Worm (Caenorhabditis elegans): Measurements from ENCODE around the gene srh-229.
"Not testable (repeated sequence)": the region's sequence is repeated elsewhere in the genome, so short reads cannot be mapped to it uniquely, and the experiment has no call there.

Gene srh-229

DNA sequence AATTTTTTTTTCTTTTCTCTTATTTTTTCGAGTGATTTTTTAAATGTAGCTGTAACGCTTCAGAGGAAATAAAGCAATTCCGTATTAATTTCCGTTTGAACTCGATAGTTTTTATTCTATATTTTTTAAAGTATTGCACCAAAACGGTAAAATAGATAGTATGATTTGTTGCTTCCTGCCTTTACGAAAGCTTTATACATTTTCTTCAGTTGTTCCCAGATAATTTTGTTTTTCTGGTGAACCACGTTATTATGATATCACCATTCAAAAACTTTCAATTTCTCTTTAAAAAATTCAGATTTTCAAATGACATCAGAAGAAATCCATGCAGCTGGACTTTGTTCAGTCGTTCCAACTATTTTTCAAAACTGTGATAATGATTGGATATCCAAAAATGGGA, 10.8 kb upstream of the srh-229 start, which contains the start of gene srb-18:
Gene srb-18 (plus strand): TSS at position 301 of the 400 bp plus-strand sequence.
- no peak for TF ChIP-seq T22C8.4 (GFP tag; IDR thresholded peaks at IDR 0.05)
- TF ChIP-seq cog-1 (tag; optimal IDR thresholded peaks at IDR 0.05): no peak
- no peak for TF ChIP-seq ztf-23 (GFP tag; IDR thresholded peaks at IDR 0.05)
- no peak for TF ChIP-seq klf-2 (GFP tag; conservative IDR thresholded peaks at IDR 0.05)
- TF ChIP-seq flt-1 (GFP tag; IDR thresholded peaks at IDR 0.05): no peak
- TF ChIP-seq tab-1 (GFP tag; IDR thresholded peaks at IDR 0.05): no peak
- no peak for TF ChIP-seq ref-1 (GFP tag; conservative IDR thresholded peaks at IDR 0.05)
- no peak for TF ChIP-seq ztf-29 (GFP tag; IDR thresholded peaks at IDR 0.05)
- no peak for TF ChIP-seq med-1 (GFP tag; optimal IDR thresholded peaks at IDR 0.05; ENCODE audit: insufficient read depth)

DNA sequence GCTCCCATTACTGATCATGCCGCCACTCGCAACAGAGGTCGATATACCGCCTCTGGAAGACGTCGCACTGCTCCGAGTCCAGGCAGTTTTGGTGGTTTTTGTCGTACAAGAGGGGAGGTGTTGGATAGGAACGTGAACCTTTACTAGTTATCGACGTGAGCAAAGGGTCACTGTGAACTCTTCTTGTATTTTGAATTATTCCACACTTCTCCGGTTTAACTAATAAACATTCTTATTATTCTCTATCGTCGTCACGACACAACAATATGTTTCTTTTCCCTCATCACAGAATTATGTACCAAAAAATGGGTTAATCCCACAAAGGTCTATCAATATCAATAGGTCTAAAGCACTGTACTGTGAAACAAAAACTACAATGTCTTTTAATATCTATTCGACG, 7.3 kb upstream of the srh-229 start, which contains the start of gene nhr-171:
Gene nhr-171 (plus strand): TSS at position 301 of the 400 bp plus-strand sequence.
- not testable (repeated sequence) for TF ChIP-seq ref-1 (GFP tag; conservative IDR thresholded peaks at IDR 0.05); ztf-29 (GFP tag; IDR thresholded peaks at IDR 0.05); flt-1 (GFP tag; IDR thresholded peaks at IDR 0.05)

DNA sequence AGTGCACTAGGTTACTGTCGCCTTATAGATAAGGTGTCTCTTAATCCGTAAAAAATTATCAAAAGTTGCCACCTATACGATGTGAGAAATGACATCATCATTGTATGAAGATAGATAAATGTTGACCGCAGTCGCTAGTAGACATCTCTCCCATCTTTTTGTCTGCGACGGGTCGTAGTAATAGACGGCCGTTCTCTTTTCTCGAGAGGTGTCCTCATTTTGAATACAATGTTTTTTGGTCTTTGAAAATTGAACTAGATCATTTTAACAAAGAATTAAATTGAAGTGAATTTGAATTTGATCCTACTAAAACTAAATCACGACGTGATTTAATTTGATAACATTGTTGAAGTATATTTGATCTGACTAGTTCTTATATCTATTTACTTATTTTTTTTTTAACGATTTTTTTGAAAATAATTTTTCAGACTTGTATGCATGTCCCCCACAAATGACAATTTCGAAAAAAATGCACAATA, 4.4 kb upstream of the srh-229 start, which contains the start of the genes str-31 and nhr-172:
Gene str-31 (minus strand): TSS at position 101 of the 479 bp plus-strand sequence.
Gene nhr-172 (plus strand): TSS at position 429 of the 479 bp plus-strand sequence.
- TF ChIP-seq ztf-29 (GFP tag; IDR thresholded peaks at IDR 0.05): no peak

DNA sequence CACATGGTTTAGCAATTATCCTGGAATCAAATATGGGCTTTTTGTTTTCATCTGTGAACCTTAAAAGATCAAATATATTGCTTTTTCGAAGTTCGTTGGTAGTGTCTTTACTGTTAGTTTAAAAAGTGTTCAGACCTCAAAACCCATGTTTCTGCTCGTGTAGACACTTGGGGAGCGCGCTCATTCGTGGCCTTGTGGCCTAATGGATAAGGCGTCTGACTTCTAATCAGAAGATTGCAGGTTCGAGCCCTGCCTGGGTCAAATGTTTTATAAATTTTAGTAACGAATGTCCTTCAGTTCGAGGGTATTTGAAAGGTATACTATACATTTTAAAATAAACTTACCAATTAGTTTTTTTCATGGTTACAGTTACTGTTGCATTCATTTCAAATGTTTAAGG, 2.0 kb upstream of the srh-229 start:
- TF ChIP-seq klf-2 (GFP tag; conservative IDR thresholded peaks at IDR 0.05) (no peak), T22C8.4 (GFP tag; IDR thresholded peaks at IDR 0.05) (no peak), ztf-23 (GFP tag; IDR thresholded peaks at IDR 0.05) (no peak), med-1 (GFP tag; optimal IDR thresholded peaks at IDR 0.05; ENCODE audit: insufficient read depth) (no peak), tab-1 (GFP tag; IDR thresholded peaks at IDR 0.05) (no peak), ref-1 (GFP tag; conservative IDR thresholded peaks at IDR 0.05) (no peak), cog-1 (tag; optimal IDR thresholded peaks at IDR 0.05) (no peak), ztf-29 (GFP tag; IDR thresholded peaks at IDR 0.05) (no peak), flt-1 (GFP tag; IDR thresholded peaks at IDR 0.05) (no peak)

DNA sequence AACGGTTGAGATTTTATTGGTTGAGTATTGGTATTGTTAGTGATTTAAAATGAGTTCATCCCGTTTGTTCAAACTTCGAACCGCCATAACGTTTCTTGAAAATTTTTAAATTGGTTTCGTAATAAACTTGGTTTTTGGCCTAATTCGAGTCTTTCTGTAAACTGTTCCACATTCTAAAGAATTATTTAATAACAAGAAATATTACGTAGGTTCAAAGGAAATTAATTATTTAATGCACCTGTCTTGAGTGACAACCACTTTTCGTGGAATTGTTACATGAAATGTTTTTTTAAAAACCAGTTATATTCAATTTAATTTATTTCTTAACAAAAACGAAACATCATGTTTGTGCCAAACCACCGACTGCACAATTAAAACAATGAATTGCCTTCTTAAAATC, 3.0 kb downstream of the srh-229 start:
- TF ChIP-seq ref-1 (GFP tag; conservative IDR thresholded peaks at IDR 0.05): no peak
- no peak for TF ChIP-seq klf-2 (GFP tag; conservative IDR thresholded peaks at IDR 0.05)
- no peak for TF ChIP-seq cog-1 (tag; optimal IDR thresholded peaks at IDR 0.05)
- TF ChIP-seq T22C8.4 (GFP tag; IDR thresholded peaks at IDR 0.05): no peak
- no peak for TF ChIP-seq tab-1 (GFP tag; IDR thresholded peaks at IDR 0.05)
- TF ChIP-seq ztf-23 (GFP tag; IDR thresholded peaks at IDR 0.05): no peak
- TF ChIP-seq flt-1 (GFP tag; IDR thresholded peaks at IDR 0.05): no peak

DNA sequence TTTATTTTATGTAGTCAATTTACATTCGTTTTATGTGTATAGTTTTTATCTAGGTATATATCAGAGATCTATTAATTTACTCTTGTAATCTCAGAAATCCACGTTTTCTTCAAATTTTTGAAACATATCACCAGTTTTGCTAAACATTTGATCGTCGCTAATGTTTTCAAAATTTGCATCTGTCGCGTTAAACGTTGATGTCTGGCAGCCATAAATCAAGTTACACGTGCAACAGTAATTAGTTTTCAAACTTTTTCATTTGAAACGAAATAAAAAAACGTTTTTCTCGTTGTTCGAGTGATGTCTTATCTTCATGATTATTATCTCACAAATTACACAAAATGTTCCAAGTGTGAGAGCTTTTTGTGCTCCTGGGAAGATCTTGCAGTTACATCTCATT, 6.7 kb downstream of the srh-229 start, which contains the start of gene srh-79:
Gene srh-79 (plus strand): TSS at position 301 of the 400 bp plus-strand sequence.
- TF ChIP-seq flt-1 (GFP tag; IDR thresholded peaks at IDR 0.05): no peak
- no peak for TF ChIP-seq ztf-23 (GFP tag; IDR thresholded peaks at IDR 0.05)
- TF ChIP-seq klf-2 (GFP tag; conservative IDR thresholded peaks at IDR 0.05): no peak
- no peak for TF ChIP-seq ref-1 (GFP tag; conservative IDR thresholded peaks at IDR 0.05)

DNA sequence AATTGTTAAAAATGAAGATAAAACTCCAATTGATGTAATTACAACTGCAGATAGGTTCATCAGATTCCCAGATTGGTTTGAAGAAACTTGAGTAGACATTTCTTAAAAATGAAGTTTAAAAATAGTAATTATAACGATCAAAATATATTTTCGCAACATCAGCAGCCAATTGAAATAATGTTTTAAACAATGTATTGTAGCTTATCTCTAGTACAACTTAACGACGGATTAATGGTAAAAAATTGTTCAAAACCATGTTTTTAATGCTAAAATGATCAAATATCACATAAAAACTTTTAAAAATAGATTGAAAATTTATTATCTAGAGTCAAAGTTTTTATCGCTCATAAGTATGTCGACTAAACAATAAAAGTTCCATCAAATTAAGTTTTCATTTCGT, 9.0 kb downstream of the srh-229 start, which contains the start of gene srbc-11:
Gene srbc-11 (minus strand): TSS at position 101 of the 400 bp plus-strand sequence.
- TF ChIP-seq flt-1 (GFP tag; IDR thresholded peaks at IDR 0.05) (no peak), ref-1 (GFP tag; conservative IDR thresholded peaks at IDR 0.05) (no peak)

DNA sequence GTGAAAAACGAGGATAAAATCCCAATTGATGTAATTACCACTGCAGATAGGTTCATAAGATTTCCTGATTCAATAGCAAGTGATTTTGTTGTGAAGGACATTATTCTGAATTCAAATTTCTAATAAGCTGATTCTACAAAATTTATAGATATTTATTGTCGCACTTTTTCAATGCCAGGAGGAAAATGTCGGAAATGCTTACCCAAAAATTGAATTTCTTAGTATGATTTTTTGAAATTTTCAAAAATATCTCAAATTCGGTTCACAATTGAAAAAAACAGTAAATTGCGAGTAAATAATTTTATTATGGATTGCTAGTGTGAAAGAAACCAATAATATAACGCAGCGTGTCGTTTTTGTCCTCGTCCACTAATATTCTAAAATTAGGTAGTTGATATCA, 11.2 kb downstream of the srh-229 start, which contains the start of gene srbc-10:
Gene srbc-10 (minus strand): TSS at position 101 of the 400 bp plus-strand sequence.
- no peak for TF ChIP-seq flt-1 (GFP tag; IDR thresholded peaks at IDR 0.05)
- no peak for TF ChIP-seq T22C8.4 (GFP tag; IDR thresholded peaks at IDR 0.05)
- no peak for TF ChIP-seq tab-1 (GFP tag; IDR thresholded peaks at IDR 0.05)
- no peak for TF ChIP-seq cog-1 (tag; optimal IDR thresholded peaks at IDR 0.05)
- TF ChIP-seq med-1 (GFP tag; optimal IDR thresholded peaks at IDR 0.05; ENCODE audit: insufficient read depth): no peak
- no peak for TF ChIP-seq klf-2 (GFP tag; conservative IDR thresholded peaks at IDR 0.05)
- no peak for TF ChIP-seq ref-1 (GFP tag; conservative IDR thresholded peaks at IDR 0.05)
- TF ChIP-seq ztf-23 (GFP tag; IDR thresholded peaks at IDR 0.05): no peak
- TF ChIP-seq ztf-29 (GFP tag; IDR thresholded peaks at IDR 0.05): no peak

DNA sequence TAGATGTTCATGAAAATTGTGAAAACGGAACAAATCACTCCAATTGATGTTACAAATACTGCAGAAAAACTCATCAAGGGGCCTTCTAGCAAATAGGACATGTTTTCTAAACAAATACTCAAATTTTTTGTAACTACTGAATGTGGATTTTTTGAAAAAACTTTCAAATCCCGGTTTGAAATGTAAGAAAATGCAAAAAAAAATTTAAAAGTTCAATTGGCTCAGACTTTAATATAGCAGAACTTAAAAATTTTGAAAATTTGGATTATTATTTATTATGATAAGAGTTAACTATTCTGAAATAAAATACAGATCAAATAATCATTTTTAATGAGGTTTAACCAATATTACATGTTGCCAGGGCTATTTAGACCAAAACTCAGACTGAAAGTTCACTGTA, 13.8 kb downstream of the srh-229 start, which contains the start of gene srbc-9:
Gene srbc-9 (minus strand): TSS at position 101 of the 400 bp plus-strand sequence.
- TF ChIP-seq ztf-23 (GFP tag; IDR thresholded peaks at IDR 0.05): no peak
- TF ChIP-seq flt-1 (GFP tag; IDR thresholded peaks at IDR 0.05): no peak
- no peak for TF ChIP-seq T22C8.4 (GFP tag; IDR thresholded peaks at IDR 0.05)
- TF ChIP-seq med-1 (GFP tag; optimal IDR thresholded peaks at IDR 0.05; ENCODE audit: insufficient read depth): no peak

DNA sequence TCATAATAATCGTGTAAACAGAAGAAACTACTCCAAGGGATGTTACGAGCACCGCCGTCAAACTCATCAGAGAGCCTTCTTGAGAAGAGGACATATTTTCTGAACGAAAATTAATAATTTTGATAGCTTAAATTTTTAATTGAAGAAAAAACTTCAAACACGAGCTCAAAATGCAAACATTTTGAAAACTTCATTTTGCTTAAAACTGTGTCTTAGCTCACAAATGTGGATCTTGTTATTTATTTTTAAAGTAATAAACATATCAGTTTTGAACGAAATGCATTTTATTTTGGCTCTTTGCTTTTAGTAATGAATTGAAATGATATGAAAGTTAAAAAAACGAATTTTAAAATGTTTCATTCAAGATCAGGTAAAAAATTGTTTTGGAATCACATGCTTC, 16.7 kb downstream of the srh-229 start, which contains the start of gene srbc-7:
Gene srbc-7 (minus strand): TSS at position 101 of the 400 bp plus-strand sequence.
- no peak for TF ChIP-seq med-1 (GFP tag; optimal IDR thresholded peaks at IDR 0.05; ENCODE audit: insufficient read depth)
- no peak for TF ChIP-seq T22C8.4 (GFP tag; IDR thresholded peaks at IDR 0.05)
- TF ChIP-seq cog-1 (tag; optimal IDR thresholded peaks at IDR 0.05): no peak
- no peak for TF ChIP-seq klf-2 (GFP tag; conservative IDR thresholded peaks at IDR 0.05)
- no peak for TF ChIP-seq tab-1 (GFP tag; IDR thresholded peaks at IDR 0.05)
- TF ChIP-seq ztf-29 (GFP tag; IDR thresholded peaks at IDR 0.05): no peak
- TF ChIP-seq ref-1 (GFP tag; conservative IDR thresholded peaks at IDR 0.05): no peak
- no peak for TF ChIP-seq flt-1 (GFP tag; IDR thresholded peaks at IDR 0.05)
- TF ChIP-seq ztf-23 (GFP tag; IDR thresholded peaks at IDR 0.05): no peak

DNA sequence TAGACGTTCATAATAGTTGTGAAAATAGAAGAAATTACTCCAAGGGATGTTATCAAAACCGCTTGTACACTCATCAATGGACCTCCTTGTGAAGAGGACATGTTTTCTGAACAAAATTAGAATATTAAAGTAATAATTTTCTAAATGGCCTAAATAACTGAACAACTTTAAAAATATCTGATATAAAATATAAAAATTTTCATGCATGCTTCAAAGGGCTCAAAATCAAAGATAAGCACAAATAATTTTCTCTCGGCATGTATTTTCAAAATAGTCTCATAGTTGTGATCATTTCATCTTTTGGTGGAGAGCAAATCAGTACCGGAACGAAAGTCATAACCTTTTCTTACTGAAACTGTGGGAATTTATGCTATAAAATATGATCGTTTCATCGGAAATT, 19.2 kb downstream of the srh-229 start, which contains the start of gene srbc-8:
Gene srbc-8 (minus strand): TSS at position 101 of the 400 bp plus-strand sequence.
- TF ChIP-seq ref-1 (GFP tag; conservative IDR thresholded peaks at IDR 0.05) (no peak), T22C8.4 (GFP tag; IDR thresholded peaks at IDR 0.05) (no peak), ztf-29 (GFP tag; IDR thresholded peaks at IDR 0.05) (no peak), med-1 (GFP tag; optimal IDR thresholded peaks at IDR 0.05; ENCODE audit: insufficient read depth) (no peak), tab-1 (GFP tag; IDR thresholded peaks at IDR 0.05) (no peak), flt-1 (GFP tag; IDR thresholded peaks at IDR 0.05) (no peak)
